Worm (Caenorhabditis elegans) whole organism, young adult: Measurements from ENCODE around the gene glrx-5.
"Not testable (repeated sequence)": the region's sequence is repeated elsewhere in the genome, so short reads cannot be mapped to it uniquely, and the experiment has no call there.

Experiments
- K11D2.4 ChIP-seq: fragments of 200-800 bp; sonication (Bioruptor generic); IDR thresholded peaks from 2 replicates; pipeline ENCODE4 v1.3.6; 2022; ENCODE audit warnings: missing genetic modification reagents, missing genetic modification characterization, missing compliant biosample characterization
- ama-1 ChIP-seq, 3 experiments: fragments of 150-350 bp in 1 of 3; sonication (generic microtip) in 2 of 3; optimal IDR thresholded peaks; 2 replicates each; lab custom pipeline; 2014 to 2018; ENCODE audit warnings: missing biosample characterization in 2 of 3, missing genetic modification characterization in 2 of 3, missing genetic modification reagents in 2 of 3
- pbrm-1 ChIP-seq: fragments of 200-800 bp; sonication (Bioruptor generic); IDR thresholded peaks from 2 replicates; pipeline ENCODE4 v1.3.6; 2022; ENCODE audit warnings: missing genetic modification reagents, missing genetic modification characterization, missing compliant biosample characterization
- sptf-2 ChIP-seq: fragments of 200-800 bp; sonication (Bioruptor generic); optimal IDR thresholded peaks from 2 replicates; lab custom pipeline; 2018; ENCODE audit warnings: mild to moderate bottlenecking, missing genetic modification characterization, missing compliant biosample characterization

- not testable (repeated sequence) for TF ChIP-seq pbrm-1 (GFP tag; lab: Robert Waterston, UW); K11D2.4 (GFP tag; lab: Robert Waterston, UW); ama-1 (optimal IDR thresholded peaks at IDR 0.05; lab: Kevin White, UChicago); ama-1 (GFP tag; optimal IDR thresholded peaks at IDR 0.05; lab: Kevin White, UChicago); sptf-2 (GFP tag; lab: Kevin White, UChicago)
Measured at ce11 chrIII:12363545-12363944, 10.1 kb downstream of the glrx-5 start.
